Worm (Caenorhabditis elegans) whole organism, late embryonic: Measurements from ENCODE around the gene fli-1.

Source experiments
- K02D7.2 ChIP-seq: sonication (generic microtip); optimal IDR thresholded peaks from 2 replicates; lab custom pipeline; 2017; ENCODE audit warnings: mild to moderate bottlenecking, missing genetic modification characterization, missing compliant biosample characterization
- ets-4 ChIP-seq: sonication (generic microtip); optimal IDR thresholded peaks from 2 replicates; lab custom pipeline; 2016; ENCODE audit warnings: missing genetic modification characterization, missing compliant biosample characterization
- fkh-10 ChIP-seq: fragments of 150-350 bp; optimal IDR thresholded peaks from 2 replicates; lab custom pipeline; 2014; ENCODE audit warnings: missing biosample characterization, missing genetic modification reagents, missing genetic modification characterization
- lim-6 ChIP-seq: sonication (generic microtip); optimal IDR thresholded peaks from 2 replicates; lab custom pipeline; 2016; ENCODE audit warnings: missing genetic modification characterization, missing compliant biosample characterization
- unc-55 ChIP-seq: sonication (generic microtip); optimal IDR thresholded peaks from 2 replicates; lab custom pipeline; 2017; ENCODE audit warnings: missing biosample characterization, missing genetic modification reagents, missing genetic modification characterization

DNA sequence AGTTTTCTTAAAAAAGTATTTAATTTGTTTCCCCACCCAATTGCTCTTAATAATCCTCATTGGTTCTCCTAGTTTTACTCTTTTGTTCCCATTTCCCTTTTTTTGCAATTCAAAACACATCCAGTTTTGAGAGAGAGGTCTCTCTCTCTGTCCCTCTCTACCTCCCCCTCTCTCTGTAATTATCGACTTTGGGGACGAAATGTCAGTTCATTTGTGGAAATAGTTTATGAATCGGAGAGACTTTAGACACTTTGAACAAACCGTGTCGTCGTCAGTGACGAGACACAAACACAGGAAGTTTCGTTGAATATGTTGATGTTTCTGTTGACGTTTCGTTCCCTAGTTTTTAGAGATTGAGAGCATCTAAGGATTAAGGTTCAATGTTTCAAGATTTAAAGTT, 20.4 kb downstream of the fli-1 start:
- TF ChIP-seq ets-4 = no peak
- TF ChIP-seq fkh-10 (GFP tag; lab: Kevin White, UChicago) = no peak
- TF ChIP-seq K02D7.2 = no peak
- no peak for TF ChIP-seq lim-6
- TF ChIP-seq unc-55 (GFP tag; lab: Kevin White, UChicago) = no peak
